Worm (Caenorhabditis elegans): ENCODE results near the gene unc-52.

- TF ChIP-seq pat-9 (tag; optimal IDR thresholded peaks at IDR 0.05), result no peak
- TF ChIP-seq nhr-11 (tag; optimal IDR thresholded peaks at IDR 0.05), result no peak
- TF ChIP-seq unc-55 (GFP tag; optimal IDR thresholded peaks at IDR 0.05), result no peak
Measured at ce11 chrII:14636737-14637136, 47.5 kb downstream of the unc-52 start, which contains the start of gene sre-13.
